Worm (Caenorhabditis elegans) whole organism, young adult: ENCODE results near the gene puf-6.

Source experiments
- D2030.7 ChIP-seq: fragments of 200-800 bp; sonication (Bioruptor generic); IDR thresholded peaks from 2 replicates; pipeline ENCODE4 v1.3.6; 2022; ENCODE audit warnings: missing genetic modification reagents, missing genetic modification characterization, missing compliant biosample characterization
- ama-1 ChIP-seq, 3 experiments: fragments of 150-350 bp in 1 of 3; sonication (generic microtip) in 2 of 3; optimal IDR thresholded peaks; 2 replicates each; lab custom pipeline; 2014 to 2018; ENCODE audit warnings: missing biosample characterization in 2 of 3, missing genetic modification characterization in 2 of 3, missing genetic modification reagents in 2 of 3
- athp-1 ChIP-seq: sonication (generic microtip); optimal IDR thresholded peaks from 2 replicates; lab custom pipeline; 2017; ENCODE audit warnings: mild to moderate bottlenecking, missing genetic modification characterization, missing compliant biosample characterization
- attf-6 ChIP-seq: fragments of 200-800 bp; sonication (Bioruptor generic); IDR thresholded peaks from 2 replicates; pipeline ENCODE4 v1.3.6; 2022; ENCODE audit warnings: missing genetic modification reagents, missing genetic modification characterization, missing compliant biosample characterization
- madf-6 ChIP-seq: fragments of 200-800 bp; sonication (Bioruptor generic); IDR thresholded peaks from 2 replicates; pipeline ENCODE4 v1.3.6; 2022; ENCODE audit warnings: missing genetic modification reagents, missing genetic modification characterization, missing compliant biosample characterization
- nfya-2 ChIP-seq: fragments of 200-800 bp; sonication (Bioruptor generic); IDR thresholded peaks from 2 replicates; pipeline ENCODE4 v1.3.6; 2022; ENCODE audit warnings: missing genetic modification reagents, missing genetic modification characterization, missing compliant biosample characterization
- sptf-2 ChIP-seq: fragments of 200-800 bp; sonication (Bioruptor generic); optimal IDR thresholded peaks from 2 replicates; lab custom pipeline; 2018; ENCODE audit warnings: mild to moderate bottlenecking, missing genetic modification characterization, missing compliant biosample characterization

DNA sequence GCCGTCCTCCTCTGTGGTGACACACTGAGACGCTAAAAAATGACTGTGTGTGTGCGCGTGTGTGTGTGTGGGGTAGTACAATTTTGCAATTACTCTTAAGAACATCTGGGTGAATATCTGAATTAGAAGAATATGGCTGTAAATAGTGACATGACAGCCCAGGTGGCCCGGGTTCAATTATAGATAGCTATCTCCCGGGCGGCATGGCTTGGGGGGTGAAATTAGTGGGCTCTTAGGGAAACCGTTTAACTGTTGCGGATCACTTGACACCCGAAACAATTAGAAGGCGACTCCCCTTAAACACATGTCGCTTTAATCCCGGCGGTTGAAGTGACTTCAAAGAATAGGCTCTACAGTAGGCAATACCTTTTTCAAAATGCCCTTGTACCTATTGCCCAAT is 53.1 kb downstream of the puf-6 start:
- TF ChIP-seq athp-1 (tag; lab: Kevin White, UChicago) (no peak), D2030.7 (GFP tag; lab: Robert Waterston, UW) (no peak), sptf-2 (GFP tag; lab: Kevin White, UChicago) (no peak), ama-1 (optimal IDR thresholded peaks at IDR 0.05; lab: Kevin White, UChicago) (no peak), ama-1 (GFP tag; optimal IDR thresholded peaks at IDR 0.05; lab: Kevin White, UChicago) (no peak), attf-6 (no peak), madf-6 (no peak), nfya-2 (GFP tag; lab: Robert Waterston, UW) (no peak)
